Fruit fly (Drosophila melanogaster): ENCODE data around the gene CG15269.
A peak's percentile ranks its signal among the peaks of the same experiment; 100 is the strongest.

Gene CG15269

dm6 chr2L:15067832-15068231, 41.4 kb upstream of the CG15269 start (continued):
- TF ChIP-seq shn (GFP tag; optimal IDR thresholded peaks at IDR 0.05) (no peak), cas (GFP tag; IDR thresholded peaks at IDR 0.05) (peak; percentile 14; the same call in 1 of the 2 replicates), Hmr (GFP tag; optimal IDR thresholded peaks at IDR 0.05) (peak; percentile 65), sug (tag; optimal IDR thresholded peaks at IDR 0.05) (peak; percentile 90), unpg (GFP tag; optimal IDR thresholded peaks at IDR 0.05) (peak; percentile 28), B-H1 (GFP tag; IDR thresholded peaks at IDR 0.05) (no peak; the same call in 2 of the 3 replicates), Blimp-1 (GFP tag; optimal IDR thresholded peaks at IDR 0.05) (no peak), CG16815 (GFP tag; optimal IDR thresholded peaks at IDR 0.05) (no peak), NFAT (GFP tag; IDR thresholded peaks at IDR 0.05) (no peak), CG6254 (GFP tag; optimal IDR thresholded peaks at IDR 0.05) (peak; percentile 29), CG15479 (GFP tag; optimal IDR thresholded peaks at IDR 0.05) (no peak), pzg (GFP tag; optimal IDR thresholded peaks at IDR 0.05) (peak; percentile 99), vvl (GFP tag; IDR thresholded peaks at IDR 0.05) (no peak), wdn (GFP tag; IDR thresholded peaks at IDR 0.05) (0 out of 2 replicates have a peak, but pooled peaks have one; percentile 17), gcm (GFP tag; optimal IDR thresholded peaks at IDR 0.05) (peak; percentile 93), CG31224 (GFP tag; IDR thresholded peaks at IDR 0.05) (no peak), CG2129 (GFP tag; IDR thresholded peaks at IDR 0.05; ENCODE audit: partially characterized antibody) (peak; percentile 36; the same call in 1 of the 2 replicates), pnt (GFP tag; optimal IDR thresholded peaks at IDR 0.05) (no peak), gro (GFP tag; optimal IDR thresholded peaks at IDR 0.05) (no peak), caup (GFP tag; optimal IDR thresholded peaks at IDR 0.05; ENCODE audit: severe bottlenecking) (peak; percentile 44), CG18011 (GFP tag; optimal IDR thresholded peaks at IDR 0.05) (no peak), wek (GFP tag; optimal IDR thresholded peaks at IDR 0.05) (no peak), B-H2 (GFP tag; optimal IDR thresholded peaks at IDR 0.05) (peak; percentile 84), chif (GFP tag; optimal IDR thresholded peaks at IDR 0.05) (peak in 1 of 2 experiments; percentile 6), pros (GFP tag; optimal IDR thresholded peaks at IDR 0.05) (no peak), NC2β (GFP tag; optimal IDR thresholded peaks at IDR 0.05) (peak; percentile 19), CG30020 (tag; optimal IDR thresholded peaks at IDR 0.05) (peak; percentile 39), CG34422 (GFP tag; IDR thresholded peaks at IDR 0.05) (peak; percentile 85; the same call in 2 of the 3 replicates), Lpt (GFP tag; optimal IDR thresholded peaks at IDR 0.05) (no peak), Lim3 (GFP tag; IDR thresholded peaks at IDR 0.05) (no peak), CG10209 (GFP tag; optimal IDR thresholded peaks at IDR 0.05) (no peak), dm (GFP tag; optimal IDR thresholded peaks at IDR 0.05) (peak; percentile 100), CG9215 (GFP tag; IDR thresholded peaks at IDR 0.05) (no peak), tin (GFP tag; optimal IDR thresholded peaks at IDR 0.05) (peak; percentile 37), Sry-β (GFP tag; optimal IDR thresholded peaks at IDR 0.05) (peak; percentile 9), CG4707 (GFP tag; optimal IDR thresholded peaks at IDR 0.05) (no peak), Camta (GFP tag; optimal IDR thresholded peaks at IDR 0.05) (peak; percentile 25), CG3065 (GFP tag; optimal IDR thresholded peaks at IDR 0.05) (no peak), sqz (GFP tag; optimal IDR thresholded peaks at IDR 0.05) (no peak), Ptx1 (GFP tag; IDR thresholded peaks at IDR 0.05) (no peak), gt (GFP tag; IDR thresholded peaks at IDR 0.05) (no peak), vfl (GFP tag; optimal IDR thresholded peaks at IDR 0.05) (no peak), TFAM (GFP tag; optimal IDR thresholded peaks at IDR 0.05) (no peak), CG9817 (tag; optimal IDR thresholded peaks at IDR 0.05) (peak; percentile 15), CG1832 (GFP tag; optimal IDR thresholded peaks at IDR 0.05) (no peak), Dip2 (GFP tag; IDR thresholded peaks at IDR 0.05) (no peak), CG10431 (GFP tag; optimal IDR thresholded peaks at IDR 0.05) (peak; percentile 14), fd96Cb (tag; optimal IDR thresholded peaks at IDR 0.05) (no peak), Nf-YB (GFP tag; optimal IDR thresholded peaks at IDR 0.05) (peak; percentile 15), CG11696 (GFP tag; IDR thresholded peaks at IDR 0.05) (no peak), disco-r (GFP tag; optimal IDR thresholded peaks at IDR 0.05) (peak; percentile 7)
